Fruit fly (Drosophila melanogaster): ENCODE measurements around the gene CG32751.

The CG32751 gene

dm6 chrX:6193183-6193810 is 5.2 kb downstream of the CG32751 start:
- TF ChIP-seq bab1 (GFP tag; optimal IDR thresholded peaks at IDR 0.05) = no peak
- TF ChIP-seq Clk (GFP tag; optimal IDR thresholded peaks at IDR 0.05) = peak; percentile 21
- TF ChIP-seq CG7101 (tag; optimal IDR thresholded peaks at IDR 0.05) = peak; percentile 88
- peak; percentile 5 for TF ChIP-seq toe (GFP tag; optimal IDR thresholded peaks at IDR 0.05)
- TF ChIP-seq Mnt (GFP tag; optimal IDR thresholded peaks at IDR 0.05) = peak; percentile 35
- peak; percentile 37 for TF ChIP-seq pad (GFP tag; optimal IDR thresholded peaks at IDR 0.05)
- peak; percentile 72 for TF ChIP-seq CG12768 (GFP tag; optimal IDR thresholded peaks at IDR 0.05)
- peak; percentile 82 for TF ChIP-seq CG33017 (tag; optimal IDR thresholded peaks at IDR 0.05)
- TF ChIP-seq CG7045 (GFP tag; optimal IDR thresholded peaks at IDR 0.05) = peak; percentile 63
- peak; percentile 12 for TF ChIP-seq Hr96 (GFP tag; optimal IDR thresholded peaks at IDR 0.05)
- no peak for TF ChIP-seq ovo (GFP tag; optimal IDR thresholded peaks at IDR 0.05)
- no peak for TF ChIP-seq cnc (optimal IDR thresholded peaks at IDR 0.05)
- TF ChIP-seq tj (GFP tag; optimal IDR thresholded peaks at IDR 0.05) = peak; percentile 16
- peak; percentile 79 for TF ChIP-seq CG14711 (tag; optimal IDR thresholded peaks at IDR 0.05)
- no peak for TF ChIP-seq Crg-1 (GFP tag; optimal IDR thresholded peaks at IDR 0.05)
- TF ChIP-seq CG1620 (GFP tag; optimal IDR thresholded peaks at IDR 0.05) = no peak
- TF ChIP-seq kay (GFP tag; ENCODE audit: borderline replicate concordance) = no peak
- peak; percentile 35 for TF ChIP-seq cic (GFP tag; optimal IDR thresholded peaks at IDR 0.05)
- peak; percentile 66 for TF ChIP-seq CG11617 (GFP tag; optimal IDR thresholded peaks at IDR 0.05)
- TF ChIP-seq CG5204 (GFP tag; optimal IDR thresholded peaks at IDR 0.05) = peak; percentile 42

- no peak for TF ChIP-seq cic (GFP tag; optimal IDR thresholded peaks at IDR 0.05)
- TF ChIP-seq CG5204 (GFP tag; optimal IDR thresholded peaks at IDR 0.05) = no peak
- TF ChIP-seq bab1 (GFP tag; optimal IDR thresholded peaks at IDR 0.05) = no peak
- no peak for TF ChIP-seq Clk (GFP tag; optimal IDR thresholded peaks at IDR 0.05)
- no peak for TF ChIP-seq kay (GFP tag; ENCODE audit: borderline replicate concordance)
- TF ChIP-seq CG1620 (GFP tag; optimal IDR thresholded peaks at IDR 0.05) = no peak
- TF ChIP-seq CG7101 (tag; optimal IDR thresholded peaks at IDR 0.05) = no peak
- TF ChIP-seq Mnt (GFP tag; optimal IDR thresholded peaks at IDR 0.05) = no peak
- TF ChIP-seq toe (GFP tag; optimal IDR thresholded peaks at IDR 0.05) = no peak
- no peak for TF ChIP-seq CG14711 (tag; optimal IDR thresholded peaks at IDR 0.05)
- TF ChIP-seq cnc (optimal IDR thresholded peaks at IDR 0.05) = no peak
Observed at dm6 chrX:6192332-6192731, 6.1 kb downstream of the CG32751 start, which contains the start of gene Ca-alpha1T. Ca-alpha1T (minus strand) TSS chrX:6192483.

- TF ChIP-seq Mnt (GFP tag; optimal IDR thresholded peaks at IDR 0.05) (no peak), CG11617 (GFP tag; optimal IDR thresholded peaks at IDR 0.05) (no peak), kay (GFP tag; ENCODE audit: borderline replicate concordance) (no peak), cic (GFP tag; optimal IDR thresholded peaks at IDR 0.05) (no peak), CG14711 (tag; optimal IDR thresholded peaks at IDR 0.05) (no peak), Clk (GFP tag; optimal IDR thresholded peaks at IDR 0.05) (no peak), tj (GFP tag; optimal IDR thresholded peaks at IDR 0.05) (no peak), CG1620 (GFP tag; optimal IDR thresholded peaks at IDR 0.05) (no peak), bab1 (GFP tag; optimal IDR thresholded peaks at IDR 0.05) (no peak), Hr96 (GFP tag; optimal IDR thresholded peaks at IDR 0.05) (no peak), CG7101 (tag; optimal IDR thresholded peaks at IDR 0.05) (no peak), CG7045 (GFP tag; optimal IDR thresholded peaks at IDR 0.05) (no peak), CG5204 (GFP tag; optimal IDR thresholded peaks at IDR 0.05) (no peak)
Observed at dm6 chrX:6179428-6179827, 19.0 kb downstream of the CG32751 start.

dm6 chrX:6166784-6167183 is 31.7 kb downstream of the CG32751 start:
- TF ChIP-seq tj (GFP tag; optimal IDR thresholded peaks at IDR 0.05) (no peak), bab1 (GFP tag; optimal IDR thresholded peaks at IDR 0.05) (no peak), cic (GFP tag; optimal IDR thresholded peaks at IDR 0.05) (no peak), pad (GFP tag; optimal IDR thresholded peaks at IDR 0.05) (no peak), CG1620 (GFP tag; optimal IDR thresholded peaks at IDR 0.05) (no peak), CG33017 (tag; optimal IDR thresholded peaks at IDR 0.05) (no peak), toe (GFP tag; optimal IDR thresholded peaks at IDR 0.05) (no peak), Clk (GFP tag; optimal IDR thresholded peaks at IDR 0.05) (no peak), cnc (optimal IDR thresholded peaks at IDR 0.05) (no peak), CG11617 (GFP tag; optimal IDR thresholded peaks at IDR 0.05) (no peak), CG7045 (GFP tag; optimal IDR thresholded peaks at IDR 0.05) (no peak), CG12768 (GFP tag; optimal IDR thresholded peaks at IDR 0.05) (no peak), kay (GFP tag; ENCODE audit: borderline replicate concordance) (no peak), CG7101 (tag; optimal IDR thresholded peaks at IDR 0.05) (no peak)

dm6 chrX:6151919-6152318 is 46.5 kb downstream of the CG32751 start:
- TF ChIP-seq CG1620 (GFP tag; optimal IDR thresholded peaks at IDR 0.05) = no peak
- TF ChIP-seq pad (GFP tag; optimal IDR thresholded peaks at IDR 0.05) = no peak
- TF ChIP-seq Hr96 (GFP tag; optimal IDR thresholded peaks at IDR 0.05) = no peak
- no peak for TF ChIP-seq Clk (GFP tag; optimal IDR thresholded peaks at IDR 0.05)
- TF ChIP-seq CG14711 (tag; optimal IDR thresholded peaks at IDR 0.05) = no peak
- TF ChIP-seq CG5204 (GFP tag; optimal IDR thresholded peaks at IDR 0.05) = no peak
- TF ChIP-seq CG7045 (GFP tag; optimal IDR thresholded peaks at IDR 0.05) = no peak
- TF ChIP-seq Crg-1 (GFP tag; optimal IDR thresholded peaks at IDR 0.05) = no peak
- TF ChIP-seq ovo (GFP tag; optimal IDR thresholded peaks at IDR 0.05) = no peak
- no peak for TF ChIP-seq Mnt (GFP tag; optimal IDR thresholded peaks at IDR 0.05)
- TF ChIP-seq CG12768 (GFP tag; optimal IDR thresholded peaks at IDR 0.05) = no peak
- TF ChIP-seq kay (GFP tag; ENCODE audit: borderline replicate concordance) = no peak
- no peak for TF ChIP-seq CG33017 (tag; optimal IDR thresholded peaks at IDR 0.05)
- no peak for TF ChIP-seq cnc (optimal IDR thresholded peaks at IDR 0.05)
- TF ChIP-seq cic (GFP tag; optimal IDR thresholded peaks at IDR 0.05) = no peak
- TF ChIP-seq bab1 (GFP tag; optimal IDR thresholded peaks at IDR 0.05) = no peak
- TF ChIP-seq CG7101 (tag; optimal IDR thresholded peaks at IDR 0.05) = no peak
- no peak for TF ChIP-seq tj (GFP tag; optimal IDR thresholded peaks at IDR 0.05)
